Worm (Caenorhabditis elegans): ENCODE measurements around the gene W04G3.10.
A peak's percentile ranks its signal among the peaks of the same experiment; 100 is the strongest.

The W04G3.10 gene

DNA sequence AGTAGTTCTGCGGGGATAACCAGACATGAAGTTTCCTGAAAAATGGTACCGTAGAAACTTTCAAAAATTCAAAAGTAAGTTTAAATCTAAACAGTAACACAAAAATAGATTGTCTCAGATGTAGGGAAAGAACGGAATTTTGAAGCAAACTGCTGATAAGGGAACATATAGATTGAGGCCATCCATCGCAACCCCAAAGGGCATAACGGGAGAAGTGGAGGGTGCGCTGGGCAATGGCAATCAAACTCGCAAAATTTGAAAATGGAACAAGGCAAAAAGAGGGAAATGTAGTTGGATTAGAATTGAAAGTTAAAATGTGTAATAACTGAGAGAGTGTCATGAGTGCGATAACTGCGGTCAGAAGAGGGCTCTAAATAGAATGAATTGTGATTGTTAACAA is 25.1 kb upstream of the W04G3.10 start:
- TF ChIP-seq Y116A8C.19 (tag; optimal IDR thresholded peaks at IDR 0.05; ENCODE audit: borderline replicate concordance), result no peak
- TF ChIP-seq nhr-90 (tag; optimal IDR thresholded peaks at IDR 0.05; ENCODE audit: poor library complexity), result no peak
- no peak for TF ChIP-seq lin-14 (GFP tag; optimal IDR thresholded peaks at IDR 0.05)
- no peak for TF ChIP-seq sup-37 (GFP tag; optimal IDR thresholded peaks at IDR 0.05)
- no peak for TF ChIP-seq irx-1 (tag; optimal IDR thresholded peaks at IDR 0.05)

ce11 chrX:11098086-11098485 is 20.0 kb upstream of the W04G3.10 start, which contains the start of gene W02H3.3:
TSS of gene W02H3.3 (minus strand) at chrX:11098186.
- TF ChIP-seq zip-4 (GFP tag; optimal IDR thresholded peaks at IDR 0.05), result no peak
- no peak for TF ChIP-seq mep-1 (tag; optimal IDR thresholded peaks at IDR 0.05)
- TF ChIP-seq unc-130 (tag; optimal IDR thresholded peaks at IDR 0.05), result no peak
- no peak for TF ChIP-seq hlh-4 (tag; optimal IDR thresholded peaks at IDR 0.05)
- no peak for TF ChIP-seq egl-13 (tag; optimal IDR thresholded peaks at IDR 0.05)
- no peak for TF ChIP-seq grh-1 (GFP tag; IDR thresholded peaks at IDR 0.05)
- no peak for TF ChIP-seq pag-3 (tag; optimal IDR thresholded peaks at IDR 0.05; ENCODE audit: borderline replicate concordance, insufficient read depth)
- no peak for TF ChIP-seq nhr-76 (tag; optimal IDR thresholded peaks at IDR 0.05)
- no peak for TF ChIP-seq alr-1 (tag; optimal IDR thresholded peaks at IDR 0.05; ENCODE audit: borderline replicate concordance)
- TF ChIP-seq nhr-71 (tag; optimal IDR thresholded peaks at IDR 0.05), result no peak
- TF ChIP-seq hlh-17 (GFP tag; optimal IDR thresholded peaks at IDR 0.05; ENCODE audit: borderline replicate concordance), result no peak
- no peak for TF ChIP-seq nhr-85 (tag)
- no peak for TF ChIP-seq unc-30 (tag; optimal IDR thresholded peaks at IDR 0.05)
- no peak for TF ChIP-seq swsn-7 (tag; optimal IDR thresholded peaks at IDR 0.05)
- TF ChIP-seq mab-9 (GFP tag; IDR thresholded peaks at IDR 0.05), result no peak
- TF ChIP-seq nhr-19 (GFP tag; conservative IDR thresholded peaks at IDR 0.05), result no peak
- TF ChIP-seq C34B4.2 (tag; optimal IDR thresholded peaks at IDR 0.05), result no peak
- no peak for TF ChIP-seq lin-13 (GFP tag; optimal IDR thresholded peaks at IDR 0.05)
- no peak for TF ChIP-seq nhr-11 (tag; optimal IDR thresholded peaks at IDR 0.05)

ce11 chrX:11097343-11097742 is 19.3 kb upstream of the W04G3.10 start:
- no peak for TF ChIP-seq efl-1 (optimal IDR thresholded peaks at IDR 0.05)
- no peak for TF ChIP-seq efl-1 (GFP tag; optimal IDR thresholded peaks at IDR 0.05 in 1 of 2)
- no peak for TF ChIP-seq lin-14 (GFP tag; optimal IDR thresholded peaks at IDR 0.05)
- no peak for TF ChIP-seq dpl-1 (GFP tag; optimal IDR thresholded peaks at IDR 0.05)
- no peak for TF ChIP-seq alr-1 (tag; optimal IDR thresholded peaks at IDR 0.05; ENCODE audit: borderline replicate concordance)
- no peak for TF ChIP-seq lir-3 (tag; optimal IDR thresholded peaks at IDR 0.05; ENCODE audit: poor library complexity)
- TF ChIP-seq sup-37 (GFP tag; optimal IDR thresholded peaks at IDR 0.05), result no peak
- no peak for TF ChIP-seq ceh-90 (tag; optimal IDR thresholded peaks at IDR 0.05)
- TF ChIP-seq nhr-76 (tag; optimal IDR thresholded peaks at IDR 0.05), result no peak
- no peak for TF ChIP-seq mab-9 (GFP tag; IDR thresholded peaks at IDR 0.05)
- TF ChIP-seq lin-15B (tag; optimal IDR thresholded peaks at IDR 0.05), result no peak
- TF ChIP-seq nhr-84 (tag; optimal IDR thresholded peaks at IDR 0.05), result no peak

ce11 chrX:11095480-11095879 is 17.4 kb upstream of the W04G3.10 start:
- peak; percentile 40 for TF ChIP-seq nhr-77 (tag; optimal IDR thresholded peaks at IDR 0.05)
- no peak for TF ChIP-seq ets-5 (GFP tag; IDR thresholded peaks at IDR 0.05)
- TF ChIP-seq ceh-90 (tag; optimal IDR thresholded peaks at IDR 0.05), result no peak
- no peak for TF ChIP-seq lin-39 (tag; optimal IDR thresholded peaks at IDR 0.05)
- TF ChIP-seq aha-1 (tag; optimal IDR thresholded peaks at IDR 0.05), result no peak
- TF ChIP-seq lin-35 (GFP tag; optimal IDR thresholded peaks at IDR 0.05), result peak; percentile 19 to 52
- TF ChIP-seq mdl-1 (tag; optimal IDR thresholded peaks at IDR 0.05), result peak in 1 of 2 experiments; percentile 38
- TF ChIP-seq snpc-4 (tag; optimal IDR thresholded peaks at IDR 0.05), result no peak
- TF ChIP-seq elt-2 (tag; optimal IDR thresholded peaks at IDR 0.05), result no peak
- no peak for TF ChIP-seq nhr-84 (tag; optimal IDR thresholded peaks at IDR 0.05)
- TF ChIP-seq mef-2 (tag; optimal IDR thresholded peaks at IDR 0.05), result no peak
- no peak for TF ChIP-seq ceh-8 (GFP tag; optimal IDR thresholded peaks at IDR 0.05)
- TF ChIP-seq dpl-1 (GFP tag; optimal IDR thresholded peaks at IDR 0.05), result no peak
- TF ChIP-seq nhr-12 (tag; optimal IDR thresholded peaks at IDR 0.05), result no peak
- TF ChIP-seq snu-23 (GFP tag; optimal IDR thresholded peaks at IDR 0.05), result peak; percentile 83
- peak; percentile 83 for TF ChIP-seq dsc-1 (tag; optimal IDR thresholded peaks at IDR 0.05)
- no peak for TF ChIP-seq hpl-2 (GFP tag; optimal IDR thresholded peaks at IDR 0.05)
- TF ChIP-seq nhr-11 (tag; optimal IDR thresholded peaks at IDR 0.05), result no peak
- peak; percentile 68 for TF ChIP-seq nhr-90 (tag; optimal IDR thresholded peaks at IDR 0.05; ENCODE audit: poor library complexity)
- TF ChIP-seq vab-15 (tag; optimal IDR thresholded peaks at IDR 0.05), result no peak
- TF ChIP-seq ztf-4 (tag; optimal IDR thresholded peaks at IDR 0.05), result no peak
- no peak for TF ChIP-seq lin-13 (GFP tag; optimal IDR thresholded peaks at IDR 0.05)
- TF ChIP-seq unc-130 (tag; optimal IDR thresholded peaks at IDR 0.05), result peak; percentile 11
- TF ChIP-seq mep-1 (tag; optimal IDR thresholded peaks at IDR 0.05), result peak; percentile 55

Measured in whole organism, L1 larva.